Fruit fly (Drosophila melanogaster): ENCODE data around the gene ATPsynepsilonL.

The ATPsynepsilonL gene

dm6 chr3R:10170356-10170876 lies 48.8 kb downstream of the ATPsynepsilonL start, which contains the start of gene Best1 (continued):
- peak; percentile 65 to 77 for TF ChIP-seq salr (GFP tag; optimal IDR thresholded peaks at IDR 0.05)
- TF ChIP-seq CG32006 (GFP tag; optimal IDR thresholded peaks at IDR 0.05): peak; percentile 91
- peak; percentile 86 for TF ChIP-seq topi (GFP tag; optimal IDR thresholded peaks at IDR 0.05)
- TF ChIP-seq Ets96B (tag; optimal IDR thresholded peaks at IDR 0.05): peak; percentile 85
- TF ChIP-seq Eip78C (GFP tag): peak; percentile 96
- TF ChIP-seq CG6163 (GFP tag; IDR thresholded peaks at IDR 0.05): peak; percentile 96
- peak; percentile 82 for TF ChIP-seq CG31627 (GFP tag; optimal IDR thresholded peaks at IDR 0.05)
- TF ChIP-seq CG9139 (GFP tag; optimal IDR thresholded peaks at IDR 0.05): peak; percentile 83
- TF ChIP-seq CG6792 (GFP tag; optimal IDR thresholded peaks at IDR 0.05): peak; percentile 92
